Fruit fly (Drosophila melanogaster) whole organism, embryonic: ENCODE results near the gene Hph.
A peak's percentile ranks its signal among the peaks of the same experiment; 100 is the strongest.

Experiments
- Aef1 ChIP-seq: fragments of 200-800 bp; sonication (Bioruptor generic); IDR thresholded peaks from 3 replicates; pipeline ENCODE4 v1.3.6; 2022; ENCODE audit warnings: missing biosample characterization, missing genetic modification characterization
- Atf6 ChIP-seq: fragments of 200-800 bp; sonication (Bioruptor generic); IDR thresholded peaks from 2 replicates; pipeline ENCODE4 v1.3.6; 2022; ENCODE audit warnings: missing biosample characterization, missing genetic modification characterization
- Bgb ChIP-seq: fragments of 200-800 bp; sonication (Bioruptor generic); IDR thresholded peaks from 2 replicates; pipeline ENCODE4 v1.3.6; 2022; ENCODE audit warnings: missing biosample characterization, missing genetic modification characterization; ENCODE audit not compliant: partially characterized antibody
- BtbVII ChIP-seq: fragments of 200-800 bp; sonication (Bioruptor generic); optimal IDR thresholded peaks from 3 replicates; lab custom pipeline; 2017; ENCODE audit warnings: missing biosample characterization, mild to moderate bottlenecking, missing genetic modification characterization
- C15 ChIP-seq: fragments of 200-800 bp; sonication (Bioruptor generic); IDR thresholded peaks from 3 replicates; pipeline ENCODE4 v1.3.6; 2022; ENCODE audit warnings: missing biosample characterization, missing genetic modification characterization
- CG10462 ChIP-seq: fragments of 200-800 bp; sonication (Bioruptor generic); optimal IDR thresholded peaks from 2 replicates; lab custom pipeline; 2016; ENCODE audit warnings: missing biosample characterization, missing genetic modification characterization
- CG11247 ChIP-seq: fragments of 200-800 bp; sonication (Bioruptor generic); IDR thresholded peaks from 2 replicates; pipeline ENCODE4 v1.3.6; 2022; ENCODE audit warnings: missing biosample characterization, missing genetic modification characterization
- CG13296 ChIP-seq: fragments of 200-800 bp; sonication (Bioruptor generic); optimal IDR thresholded peaks from 3 replicates; lab custom pipeline; 2018; ENCODE audit warnings: missing biosample characterization, mild to moderate bottlenecking, missing genetic modification characterization
- CG14050 ChIP-seq: fragments of 200-800 bp; sonication (Bioruptor generic); IDR thresholded peaks from 3 replicates; pipeline ENCODE4 v1.3.6; 2022; ENCODE audit warnings: missing biosample characterization, missing genetic modification characterization
- CG14667 ChIP-seq: fragments of 200-800 bp; sonication (Bioruptor generic); IDR thresholded peaks from 2 replicates; pipeline ENCODE4 v1.3.6; 2022; ENCODE audit warnings: missing biosample characterization, missing genetic modification characterization
- CG15269 ChIP-seq: fragments of 200-800 bp; sonication (Bioruptor generic); optimal IDR thresholded peaks from 2 replicates; lab custom pipeline; 2018; ENCODE audit warnings: missing biosample characterization, mild to moderate bottlenecking, missing genetic modification characterization, moderate library complexity
- CG15479 ChIP-seq: fragments of 200-800 bp; sonication (Bioruptor generic); optimal IDR thresholded peaks from 3 replicates; lab custom pipeline; 2019; ENCODE audit warnings: missing biosample characterization, mild to moderate bottlenecking, missing genetic modification characterization, moderate library complexity
- CG17328 ChIP-seq: fragments of 200-800 bp; sonication (Bioruptor generic); IDR thresholded peaks from 2 replicates; pipeline ENCODE4 v1.3.6; 2022; ENCODE audit warnings: missing biosample characterization, missing genetic modification characterization
- CG18619 ChIP-seq: fragments of 200-800 bp; sonication (Bioruptor generic); optimal IDR thresholded peaks from 3 replicates; lab custom pipeline; 2017; ENCODE audit warnings: missing biosample characterization, mild to moderate bottlenecking, missing genetic modification characterization
- CG2712 ChIP-seq: fragments of 200-800 bp; optimal IDR thresholded peaks from 3 replicates; lab custom pipeline; 2019; ENCODE audit warnings: missing biosample characterization, mild to moderate bottlenecking, missing genetic modification characterization, moderate library complexity
- CG30431 ChIP-seq: fragments of 200-800 bp; sonication (Bioruptor generic); optimal IDR thresholded peaks from 2 replicates; lab custom pipeline; 2017; ENCODE audit warnings: missing biosample characterization, missing genetic modification characterization
- CG3726 ChIP-seq: fragments of 200-800 bp; sonication (Bioruptor generic); IDR thresholded peaks from 3 replicates; pipeline ENCODE4, ENCODE4 v1.3.6; 2022; ENCODE audit warnings: missing biosample characterization, missing genetic modification characterization
- CG3995 ChIP-seq: fragments of 200-800 bp; sonication (Bioruptor generic); optimal IDR thresholded peaks from 3 replicates; lab custom pipeline; 2016; ENCODE audit warnings: missing biosample characterization, missing genetic modification characterization
- CG4282 ChIP-seq: fragments of 200-800 bp; sonication (Bioruptor generic); optimal IDR thresholded peaks from 2 replicates; lab custom pipeline; 2016; ENCODE audit warnings: missing biosample characterization, missing genetic modification characterization
- CG6813 ChIP-seq: fragments of 200-800 bp; sonication (Bioruptor generic); optimal IDR thresholded peaks from 2 replicates; lab custom pipeline; 2017; ENCODE audit warnings: missing biosample characterization, missing genetic modification characterization, mild to moderate bottlenecking, moderate library complexity, missing genetic modification reagents
- CG7839 ChIP-seq: fragments of 200-800 bp; sonication (Bioruptor generic); optimal IDR thresholded peaks from 3 replicates; lab custom pipeline; 2018; ENCODE audit warnings: missing biosample characterization, mild to moderate bottlenecking, missing genetic modification characterization, moderate library complexity
- Camta ChIP-seq: fragments of 200-800 bp; sonication (Bioruptor generic); optimal IDR thresholded peaks from 2 replicates; lab custom pipeline; 2016; ENCODE audit warnings: missing biosample characterization, missing genetic modification characterization
- Doc3 ChIP-seq: fragments of 200-800 bp; sonication (Bioruptor generic); IDR thresholded peaks from 3 replicates; pipeline ENCODE4 v1.3.6; 2022; ENCODE audit warnings: missing biosample characterization, missing genetic modification characterization; ENCODE audit not compliant: partially characterized antibody
- Lhr ChIP-seq: fragments of 200-800 bp; sonication (Bioruptor generic); optimal IDR thresholded peaks from 3 replicates; lab custom pipeline; 2017; ENCODE audit warnings: mild to moderate bottlenecking, missing biosample characterization, missing genetic modification reagents, missing genetic modification characterization
- Max ChIP-seq: fragments of 200-800 bp; sonication (Bioruptor generic); optimal IDR thresholded peaks from 2 replicates; lab custom pipeline; 2016; ENCODE audit warnings: missing biosample characterization, mild to moderate bottlenecking, missing genetic modification characterization
- Mrtf ChIP-seq: fragments of 200-800 bp; sonication (Bioruptor generic); IDR thresholded peaks from 3 replicates; pipeline ENCODE4 v1.3.6; 2022; ENCODE audit warnings: missing biosample characterization, missing genetic modification characterization
- NfI ChIP-seq: fragments of 200-800 bp; sonication (Bioruptor generic); optimal IDR thresholded peaks from 3 replicates; lab custom pipeline; 2018; ENCODE audit warnings: missing biosample characterization, mild to moderate bottlenecking, missing genetic modification characterization, moderate library complexity
- Pdp1 ChIP-seq, 2 experiments: fragments of 200-800 bp; sonication (Bioruptor generic); optimal IDR thresholded peaks; 3 replicates each; lab custom pipeline; 2016; ENCODE audit warnings: missing biosample characterization in 2 of 2, missing genetic modification characterization in 2 of 2, mild to moderate bottlenecking in 1 of 2, moderate library complexity in 1 of 2
- ap ChIP-seq: fragments of 200-800 bp; sonication (Bioruptor generic); IDR thresholded peaks from 2 replicates; pipeline ENCODE4 v1.3.6; 2022; ENCODE audit warnings: missing biosample characterization, missing genetic modification characterization
- bcd ChIP-seq: fragments of 200-800 bp; sonication (Bioruptor generic); optimal IDR thresholded peaks from 2 replicates; lab custom pipeline; 2017; ENCODE audit warnings: missing biosample characterization, mild to moderate bottlenecking, missing genetic modification characterization
- bigmax ChIP-seq: fragments of 200-800 bp; sonication (Bioruptor generic); optimal IDR thresholded peaks from 2 replicates; lab custom pipeline; 2018; ENCODE audit warnings: missing biosample characterization, mild to moderate bottlenecking, missing genetic modification characterization
- corto ChIP-seq: fragments of 200-800 bp; sonication (Bioruptor generic); optimal IDR thresholded peaks from 2 replicates; lab custom pipeline; 2016; ENCODE audit warnings: missing biosample characterization, mild to moderate bottlenecking, missing genetic modification characterization, moderate library complexity
- crol ChIP-seq: fragments of 200-800 bp; sonication (Bioruptor generic); IDR thresholded peaks from 2 replicates; pipeline ENCODE4 v1.3.6; 2022; ENCODE audit warnings: missing biosample characterization, missing genetic modification characterization
- emc ChIP-seq: fragments of 200-800 bp; sonication (Bioruptor generic); optimal IDR thresholded peaks from 2 replicates; lab custom pipeline; 2016; ENCODE audit warnings: missing biosample characterization, missing genetic modification characterization
- esg ChIP-seq: fragments of 200-800 bp; sonication (Bioruptor generic); conservative IDR thresholded peaks from 2 replicates; pipeline ENCODE4 v1.3.6; 2022; ENCODE audit warnings: missing biosample characterization, missing genetic modification characterization
- gce ChIP-seq: fragments of 200-800 bp; sonication (Bioruptor generic); IDR thresholded peaks from 3 replicates; pipeline ENCODE4 v1.3.6; 2022; ENCODE audit warnings: missing biosample characterization, missing genetic modification characterization
- gcm2 ChIP-seq: fragments of 200-800 bp; sonication (Bioruptor generic); optimal IDR thresholded peaks from 2 replicates; lab custom pipeline; 2016; ENCODE audit warnings: missing biosample characterization, missing genetic modification characterization
- grau ChIP-seq: fragments of 200-800 bp; optimal IDR thresholded peaks from 3 replicates; lab custom pipeline; 2019; ENCODE audit warnings: missing biosample characterization, mild to moderate bottlenecking, missing genetic modification characterization, moderate library complexity
- jing ChIP-seq: fragments of 200-800 bp; sonication (Bioruptor generic); optimal IDR thresholded peaks from 2 replicates; lab custom pipeline; 2018; ENCODE audit warnings: missing biosample characterization, mild to moderate bottlenecking, missing genetic modification characterization
- org-1 ChIP-seq: fragments of 200-800 bp; sonication (Bioruptor generic); optimal IDR thresholded peaks from 2 replicates; lab custom pipeline; 2017; ENCODE audit warnings: missing biosample characterization, missing genetic modification characterization
- otp ChIP-seq: fragments of 200-800 bp; sonication (Bioruptor generic); IDR thresholded peaks from 3 replicates; pipeline ENCODE4, ENCODE4 v1.3.6; 2022; ENCODE audit warnings: missing biosample characterization, missing genetic modification characterization
- pan ChIP-seq, 4 experiments: fragments of >200 bp in 3 of 4; fragments of 200-800 bp in 1 of 4; sonication (Bioruptor generic) in 1 of 4; optimal IDR thresholded peaks in 3 of 4; IDR thresholded peaks in 1 of 4; 2 replicates each; pipeline versions ENCODE4 v1.3.6 to Lab custom; 2017 to 2022; ENCODE audit warnings: missing biosample characterization in 2 of 4, missing genetic modification characterization in 2 of 4, mixed read lengths in 1 of 4
- prd ChIP-seq, 3 experiments: fragments of >200 bp in 2 of 3; fragments of 200-800 bp in 1 of 3; sonication (Bioruptor generic) in 1 of 3; optimal IDR thresholded peaks in 2 of 3; IDR thresholded peaks in 1 of 3; 2 replicates in 2 of 3; 3 replicates in 1 of 3; pipeline versions ENCODE4 v1.3.6 to Lab custom; 2017 to 2022; ENCODE audit warnings: missing biosample characterization in 1 of 3, missing genetic modification characterization in 1 of 3
- row ChIP-seq: fragments of 200-800 bp; sonication (Bioruptor generic); IDR thresholded peaks from 3 replicates; pipeline ENCODE4 v1.3.6; 2022; ENCODE audit warnings: missing biosample characterization, missing genetic modification characterization
- sqz ChIP-seq: fragments of 200-800 bp; sonication (Bioruptor generic); optimal IDR thresholded peaks from 3 replicates; lab custom pipeline; 2018; ENCODE audit warnings: missing biosample characterization, mild to moderate bottlenecking, missing genetic modification characterization
- tio ChIP-seq: fragments of 200-800 bp; sonication (Bioruptor generic); optimal IDR thresholded peaks from 2 replicates; lab custom pipeline; 2017; ENCODE audit warnings: missing biosample characterization, missing genetic modification characterization, inconsistent platforms
- ttk ChIP-seq: fragments of 200-800 bp; sonication (Bioruptor generic); IDR thresholded peaks from 2 replicates; pipeline ENCODE4 v2.1.2; 2022; ENCODE audit warnings: missing biosample characterization, missing genetic modification characterization
- zfh1 ChIP-seq: fragments of 200-800 bp; sonication (Bioruptor generic); IDR thresholded peaks from 3 replicates; pipeline ENCODE4 v1.3.6; 2022; ENCODE audit warnings: missing biosample characterization, missing genetic modification characterization

Gene Hph

dm6 chr3R:5282755-5283359, 26.0 kb downstream of the Hph start (continued):
- peak; percentile 53; the same call in 1 of the 3 replicates for TF ChIP-seq zfh1 (GFP tag; lab: Robert Waterston, UW)
- no peak for TF ChIP-seq CG13296 (GFP tag; lab: Kevin White, UChicago)
- peak; percentile 46; the same call in 1 of the 3 replicates for TF ChIP-seq Doc3 (GFP tag; lab: Robert Waterston, UW)
- peak; percentile 23 for TF ChIP-seq NfI (GFP tag; lab: Kevin White, UChicago)
- TF ChIP-seq Camta: peak; percentile 11
- no peak for TF ChIP-seq Pdp1 (GFP tag; optimal IDR thresholded peaks at IDR 0.05; lab: Kevin White, UChicago)
- TF ChIP-seq CG11247 (GFP tag; lab: Robert Waterston, UW): peak; percentile 66; the same call in 1 of the 2 replicates
- TF ChIP-seq Bgb (GFP tag; lab: Robert Waterston, UW): peak; percentile 47
- TF ChIP-seq prd (optimal IDR thresholded peaks at IDR 0.05; lab: Kevin White, UChicago): no peak
- TF ChIP-seq prd (GFP tag; IDR thresholded peaks at IDR 0.05; lab: Robert Waterston, UW): peak; percentile 34; the same call in 1 of the 3 replicates
- TF ChIP-seq emc (GFP tag; lab: Kevin White, UChicago): no peak
- TF ChIP-seq CG30431 (GFP tag; lab: Kevin White, UChicago): no peak
- 0 out of 2 replicates have a peak, but pooled peaks have one; percentile 17 for TF ChIP-seq ttk
- TF ChIP-seq CG3995: no peak
- no peak for TF ChIP-seq Aef1
- 0 out of 2 replicates have a peak, but pooled peaks have one; percentile 3 for TF ChIP-seq ap
- TF ChIP-seq CG3726 (GFP tag; lab: Robert Waterston, UW): no peak
- peak; percentile 57; the same call in 1 of the 2 replicates for TF ChIP-seq crol
- TF ChIP-seq CG4282 (GFP tag; lab: Kevin White, UChicago): no peak
- no peak for TF ChIP-seq BtbVII
- TF ChIP-seq C15 (GFP tag; lab: Robert Waterston, UW): no peak
- no peak for TF ChIP-seq CG15269 (tag; lab: Kevin White, UChicago)
- no peak for TF ChIP-seq CG15479 (GFP tag; lab: Kevin White, UChicago)
- TF ChIP-seq gcm2 (GFP tag; lab: Kevin White, UChicago): peak; percentile 0
- TF ChIP-seq Lhr (GFP tag; lab: Kevin White, UChicago): no peak
- 0 out of 3 replicates have a peak, but pooled peaks have one; percentile 45 for TF ChIP-seq Mrtf
- no peak for TF ChIP-seq CG14050 (GFP tag; lab: Robert Waterston, UW)
- TF ChIP-seq CG2712 (tag; lab: Kevin White, UChicago): no peak
- TF ChIP-seq tio: no peak
- peak; percentile 47; the same call in 1 of the 2 replicates for TF ChIP-seq Atf6 (GFP tag; lab: Robert Waterston, UW)
- TF ChIP-seq otp (GFP tag; lab: Robert Waterston, UW): peak; percentile 42; the same call in 2 of the 3 replicates
- TF ChIP-seq gce (GFP tag; lab: Robert Waterston, UW): peak; percentile 49; the same call in 1 of the 3 replicates
- peak; percentile 0 for TF ChIP-seq bigmax
- no peak for TF ChIP-seq CG6813 (GFP tag; lab: Kevin White, UChicago)
- 0 out of 2 replicates have a peak, but pooled peaks have one; percentile 31 for TF ChIP-seq CG17328 (GFP tag; lab: Robert Waterston, UW)
- TF ChIP-seq row (GFP tag; lab: Robert Waterston, UW): peak; percentile 19; the same call in 2 of the 3 replicates
- TF ChIP-seq esg: no peak
- no peak for TF ChIP-seq corto (GFP tag; lab: Kevin White, UChicago)
- no peak for TF ChIP-seq org-1 (GFP tag; lab: Kevin White, UChicago)
- TF ChIP-seq jing (GFP tag; lab: Kevin White, UChicago): no peak
- no peak for TF ChIP-seq Max (GFP tag; lab: Kevin White, UChicago)
- TF ChIP-seq pan (optimal IDR thresholded peaks at IDR 0.05; lab: Kevin White, UChicago): no peak
- peak in 1 of 2 experiments; percentile 50 for TF ChIP-seq pan (GFP tag; optimal IDR thresholded peaks at IDR 0.05 in 1 of 2, IDR thresholded peaks at IDR 0.05 in 1 of 2)
- no peak for TF ChIP-seq grau (tag; lab: Kevin White, UChicago)
- no peak for TF ChIP-seq CG10462 (GFP tag; lab: Kevin White, UChicago)
- TF ChIP-seq CG18619 (GFP tag; lab: Kevin White, UChicago): no peak
- no peak for TF ChIP-seq CG7839 (tag; lab: Kevin White, UChicago)
- TF ChIP-seq CG14667 (GFP tag; lab: Robert Waterston, UW): no peak
- TF ChIP-seq bcd (GFP tag; lab: Kevin White, UChicago): no peak
- no peak for TF ChIP-seq sqz (GFP tag; lab: Kevin White, UChicago)
